Fruit fly (Drosophila melanogaster) whole organism, prepupa: ENCODE data around the gene form3.

Experiments used
- CG10631 ChIP-seq: fragments of 200-800 bp; sonication (Bioruptor generic); optimal IDR thresholded peaks from 2 replicates; lab custom pipeline; 2016; ENCODE audit warnings: missing biosample characterization, missing genetic modification characterization
- CG11902 ChIP-seq: fragments of 200-800 bp; sonication (Bioruptor generic); optimal IDR thresholded peaks from 3 replicates; lab custom pipeline; 2016; ENCODE audit warnings: missing biosample characterization, missing genetic modification characterization
- CG16779 ChIP-seq: fragments of 200-800 bp; sonication (Bioruptor generic); optimal IDR thresholded peaks from 3 replicates; lab custom pipeline; 2017; ENCODE audit warnings: missing biosample characterization, mild to moderate bottlenecking, missing genetic modification characterization
- CG31627 ChIP-seq: fragments of 200-800 bp; sonication (Bioruptor generic); optimal IDR thresholded peaks from 3 replicates; lab custom pipeline; 2016; ENCODE audit warnings: missing biosample characterization, missing genetic modification characterization
- CG32006 ChIP-seq: fragments of 200-800 bp; sonication (Bioruptor generic); optimal IDR thresholded peaks from 3 replicates; lab custom pipeline; 2017; ENCODE audit warnings: missing biosample characterization, mild to moderate bottlenecking, missing genetic modification characterization
- CG6276 ChIP-seq: fragments of 200-800 bp; sonication (Bioruptor generic); optimal IDR thresholded peaks from 2 replicates; lab custom pipeline; 2017; ENCODE audit warnings: missing biosample characterization, mild to moderate bottlenecking, missing genetic modification characterization
- CG6792 ChIP-seq: fragments of 200-800 bp; sonication (Bioruptor generic); optimal IDR thresholded peaks from 3 replicates; lab custom pipeline; 2016; ENCODE audit warnings: missing biosample characterization, missing genetic modification characterization
- CG6854 ChIP-seq: fragments of 200-800 bp; sonication (Bioruptor generic); optimal IDR thresholded peaks from 2 replicates; lab custom pipeline; 2017; ENCODE audit warnings: missing biosample characterization, mild to moderate bottlenecking, missing genetic modification characterization
- CG7368 ChIP-seq: fragments of 200-800 bp; sonication (Bioruptor generic); optimal IDR thresholded peaks from 3 replicates; lab custom pipeline; 2016; ENCODE audit warnings: missing biosample characterization, missing genetic modification characterization
- CG8119 ChIP-seq: fragments of 200-800 bp; sonication (Bioruptor generic); IDR thresholded peaks from 3 replicates; pipeline ENCODE4 v1.3.6; 2022; ENCODE audit warnings: missing biosample characterization, missing genetic modification characterization
- Lpt ChIP-seq: fragments of 200-800 bp; sonication (Bioruptor generic); optimal IDR thresholded peaks from 3 replicates; lab custom pipeline; 2016; ENCODE audit warnings: missing biosample characterization, missing genetic modification characterization
- Met ChIP-seq: fragments of 200-800 bp; sonication (Bioruptor generic); optimal IDR thresholded peaks from 3 replicates; lab custom pipeline; 2016; ENCODE audit warnings: missing biosample characterization, missing genetic modification characterization
- salr ChIP-seq, 2 experiments: fragments of 200-800 bp; sonication (Bioruptor generic); optimal IDR thresholded peaks; 3 replicates each; lab custom pipeline; 2016 to 2018; ENCODE audit warnings: missing biosample characterization in 2 of 2, missing genetic modification characterization in 2 of 2, mild to moderate bottlenecking in 1 of 2

- TF ChIP-seq CG10631 (no peak), CG6276 (no peak), CG6854 (no peak), CG16779 (tag; lab: Kevin White, UChicago) (no peak), CG6792 (no peak), CG11902 (GFP tag; lab: Kevin White, UChicago) (no peak), salr (GFP tag; optimal IDR thresholded peaks at IDR 0.05; lab: Kevin White, UChicago) (no peak), CG8119 (GFP tag; lab: Robert Waterston, UW) (no peak), Met (GFP tag; lab: Kevin White, UChicago) (no peak), CG7368 (no peak), Lpt (GFP tag; lab: Kevin White, UChicago) (no peak), CG32006 (GFP tag; lab: Kevin White, UChicago) (no peak), CG31627 (GFP tag; lab: Kevin White, UChicago) (no peak)
These were observed 61.6 kb downstream of the form3 start for dm6 chr3L:7156239-7156638.
